Worm (Caenorhabditis elegans) whole organism, L1 larva: ENCODE measurements around the gene C06C6.8.

Experiments used
- alr-1 ChIP-seq: fragments of 200-800 bp; sonication (Bioruptor generic); optimal IDR thresholded peaks from 2 replicates; lab custom pipeline; 2018; ENCODE audit warnings: borderline replicate concordance, mild to moderate bottlenecking, missing genetic modification characterization, missing compliant biosample characterization
- ama-1 ChIP-seq: fragments of 150-350 bp; optimal IDR thresholded peaks from 2 replicates; lab custom pipeline; 2014
- blmp-1 ChIP-seq: fragments of 150-350 bp; optimal IDR thresholded peaks from 2 replicates; lab custom pipeline; 2014; ENCODE audit warnings: missing biosample characterization, missing genetic modification characterization
- ceh-63 ChIP-seq: fragments of 200-800 bp; sonication (Bioruptor generic); optimal IDR thresholded peaks from 2 replicates; lab custom pipeline; 2018; ENCODE audit warnings: mild to moderate bottlenecking, missing genetic modification characterization, missing compliant biosample characterization
- ceh-8 ChIP-seq: fragments of 200-800 bp; sonication (Bioruptor generic); optimal IDR thresholded peaks from 2 replicates; lab custom pipeline; 2018; ENCODE audit warnings: mild to moderate bottlenecking, missing genetic modification characterization, moderate library complexity, missing compliant biosample characterization
- ceh-90 ChIP-seq: sonication (generic microtip); optimal IDR thresholded peaks from 2 replicates; lab custom pipeline; 2016; ENCODE audit warnings: missing genetic modification characterization, missing compliant biosample characterization
- ces-1 ChIP-seq: fragments of 150-350 bp; optimal IDR thresholded peaks from 2 replicates; lab custom pipeline; 2014; ENCODE audit warnings: missing biosample characterization, missing genetic modification reagents, missing genetic modification characterization
- dsc-1 ChIP-seq: sonication (generic microtip); optimal IDR thresholded peaks from 2 replicates; lab custom pipeline; 2016; ENCODE audit warnings: mild to moderate bottlenecking, missing genetic modification characterization, missing compliant biosample characterization
- efl-1 ChIP-seq, 4 experiments: fragments of 150-350 bp; optimal IDR thresholded peaks in 3 of 4; peaks in 1 of 4; 1 replicate in 1 of 4; 2 replicates in 3 of 4; lab custom pipeline; 2014; ENCODE audit warnings: missing biosample characterization in 2 of 4, missing genetic modification characterization in 2 of 4, missing genetic modification reagents in 2 of 4
- efl-3 ChIP-seq: fragments of 200-800 bp; sonication (Bioruptor generic); optimal IDR thresholded peaks from 2 replicates; lab custom pipeline; 2018; ENCODE audit warnings: mild to moderate bottlenecking, missing genetic modification characterization, missing compliant biosample characterization
- egl-13 ChIP-seq: sonication (generic microtip); optimal IDR thresholded peaks from 2 replicates; lab custom pipeline; 2016; ENCODE audit warnings: missing genotype, missing genetic modification reagents, missing genetic modification characterization, missing compliant biosample characterization
- egl-27 ChIP-seq, 2 experiments: fragments of 150-350 bp in 1 of 2; sonication (generic microtip); optimal IDR thresholded peaks; 3 replicates each; lab custom pipeline; 2017 to 2018; ENCODE audit warnings: missing biosample characterization in 2 of 2, missing genetic modification characterization in 2 of 2, missing genetic modification reagents in 2 of 2
- elt-2 ChIP-seq: sonication (generic microtip); optimal IDR thresholded peaks from 2 replicates; lab custom pipeline; 2016; ENCODE audit warnings: missing genetic modification characterization, mild to moderate bottlenecking, inconsistent platforms, missing compliant biosample characterization, missing genetic modification reagents
- elt-3 ChIP-seq, 6 experiments: fragments of 150-350 bp in 1 of 6; sonication (generic microtip); optimal IDR thresholded peaks; 2 replicates each; lab custom pipeline; 2017 to 2018; ENCODE audit warnings: missing biosample characterization in 6 of 6, missing genetic modification characterization in 6 of 6, inconsistent platforms in 1 of 6
- fkh-10 ChIP-seq: sonication (generic microtip); optimal IDR thresholded peaks from 2 replicates; lab custom pipeline; 2017; ENCODE audit warnings: missing biosample characterization, missing genetic modification reagents, missing genetic modification characterization
- fkh-4 ChIP-seq: sonication (generic microtip); optimal IDR thresholded peaks from 2 replicates; lab custom pipeline; 2016; ENCODE audit warnings: missing compliant biosample characterization, missing genetic modification characterization, borderline replicate concordance
- hlh-17 ChIP-seq: fragments of 200-800 bp; sonication (Bioruptor generic); optimal IDR thresholded peaks from 2 replicates; lab custom pipeline; 2018; ENCODE audit warnings: missing genetic modification characterization, mild to moderate bottlenecking, missing compliant biosample characterization, moderate library complexity, borderline replicate concordance
- hpl-2 ChIP-seq: fragments of 150-350 bp; optimal IDR thresholded peaks from 2 replicates; lab custom pipeline; 2014; ENCODE audit warnings: missing biosample characterization, missing genetic modification reagents, missing genetic modification characterization
- lin-13 ChIP-seq: fragments of 150-350 bp; optimal IDR thresholded peaks from 2 replicates; lab custom pipeline; 2014; ENCODE audit warnings: missing biosample characterization, missing genetic modification reagents, missing genetic modification characterization
- lin-14 ChIP-seq: fragments of 200-800 bp; sonication (Bioruptor generic); optimal IDR thresholded peaks from 2 replicates; lab custom pipeline; 2018; ENCODE audit warnings: mild to moderate bottlenecking, missing genetic modification characterization, moderate library complexity, missing compliant biosample characterization
- lin-15B ChIP-seq: fragments of 150-350 bp; sonication (generic microtip); optimal IDR thresholded peaks from 3 replicates; lab custom pipeline; 2014; ENCODE audit warnings: missing biosample characterization, missing genetic modification characterization
- lin-39 ChIP-seq: fragments of 150-350 bp; optimal IDR thresholded peaks from 2 replicates; lab custom pipeline; 2014; ENCODE audit warnings: missing biosample characterization, missing genetic modification reagents, missing genetic modification characterization
- lir-3 ChIP-seq: sonication (generic microtip); optimal IDR thresholded peaks from 2 replicates; lab custom pipeline; 2016; ENCODE audit warnings: mild to moderate bottlenecking, missing genetic modification characterization, moderate library complexity, missing compliant biosample characterization; ENCODE audit not compliant: poor library complexity
- lsy-2 ChIP-seq, 2 experiments: fragments of 150-350 bp; optimal IDR thresholded peaks; 2 replicates each; lab custom pipeline; 2014; ENCODE audit warnings: missing biosample characterization in 2 of 2, missing genetic modification characterization in 2 of 2
- mdl-1 ChIP-seq, 2 experiments: fragments of 150-350 bp; optimal IDR thresholded peaks; 2 replicates each; lab custom pipeline; 2014 to 2017; ENCODE audit warnings: missing biosample characterization in 2 of 2, missing genetic modification characterization in 2 of 2, inconsistent platforms in 1 of 2
- mef-2 ChIP-seq: fragments of 150-350 bp; optimal IDR thresholded peaks from 2 replicates; lab custom pipeline; 2014; ENCODE audit warnings: missing biosample characterization, missing genetic modification characterization
- mep-1 ChIP-seq: fragments of 150-350 bp; optimal IDR thresholded peaks from 2 replicates; lab custom pipeline; 2014; ENCODE audit warnings: missing biosample characterization, missing genetic modification characterization
- nhr-20 ChIP-seq: sonication (generic microtip); optimal IDR thresholded peaks from 2 replicates; lab custom pipeline; 2016; ENCODE audit warnings: mild to moderate bottlenecking, missing genetic modification characterization, missing compliant biosample characterization
- nhr-237 ChIP-seq: fragments of 150-350 bp; optimal IDR thresholded peaks from 2 replicates; lab custom pipeline; 2014; ENCODE audit warnings: missing biosample characterization, missing genetic modification characterization
- nhr-47 ChIP-seq: sonication (generic microtip); optimal IDR thresholded peaks from 2 replicates; lab custom pipeline; 2016; ENCODE audit warnings: mild to moderate bottlenecking, missing genetic modification characterization, moderate library complexity, missing compliant biosample characterization
- nhr-71 ChIP-seq: sonication (generic microtip); optimal IDR thresholded peaks from 2 replicates; lab custom pipeline; 2016; ENCODE audit warnings: mild to moderate bottlenecking, missing genetic modification characterization, moderate library complexity, missing compliant biosample characterization
- nhr-84 ChIP-seq: sonication (generic microtip); optimal IDR thresholded peaks from 2 replicates; lab custom pipeline; 2017; ENCODE audit warnings: missing biosample characterization, missing genetic modification characterization
- nhr-85 ChIP-seq: sonication (generic microtip); peaks from one replicate; lab custom pipeline; 2016; ENCODE audit warnings: missing genetic modification characterization, inconsistent platforms, missing compliant biosample characterization
- nhr-90 ChIP-seq: sonication (generic microtip); optimal IDR thresholded peaks from 2 replicates; lab custom pipeline; 2016; ENCODE audit warnings: mild to moderate bottlenecking, missing genetic modification characterization, missing compliant biosample characterization; ENCODE audit not compliant: poor library complexity
- pag-3 ChIP-seq: sonication (generic microtip); optimal IDR thresholded peaks from 2 replicates; lab custom pipeline; 2017; ENCODE audit warnings: missing genetic modification characterization, mild to moderate bottlenecking, missing compliant biosample characterization, antibody characterized with exemption, borderline replicate concordance; ENCODE audit not compliant: insufficient read depth
- pqm-1 ChIP-seq: sonication (generic microtip); optimal IDR thresholded peaks from 3 replicates; lab custom pipeline; 2017; ENCODE audit warnings: missing biosample characterization, missing genetic modification characterization
- snu-23 ChIP-seq: sonication (generic microtip); optimal IDR thresholded peaks from 2 replicates; lab custom pipeline; 2016; ENCODE audit warnings: missing genetic modification characterization, missing compliant biosample characterization
- sox-4 ChIP-seq: sonication (generic microtip); optimal IDR thresholded peaks from 2 replicates; lab custom pipeline; 2016; ENCODE audit warnings: missing genetic modification characterization, missing compliant biosample characterization
- tbx-2 ChIP-seq: sonication (generic microtip); optimal IDR thresholded peaks from 2 replicates; lab custom pipeline; 2016; ENCODE audit warnings: missing genetic modification characterization, missing compliant biosample characterization
- unc-130 ChIP-seq: fragments of 150-350 bp; optimal IDR thresholded peaks from 2 replicates; lab custom pipeline; 2017; ENCODE audit warnings: missing biosample characterization, missing genetic modification characterization, inconsistent platforms
- unc-30 ChIP-seq: sonication (generic microtip); optimal IDR thresholded peaks from 2 replicates; lab custom pipeline; 2017; ENCODE audit warnings: missing biosample characterization, missing genetic modification characterization
- unc-86 ChIP-seq: sonication (generic microtip); optimal IDR thresholded peaks from 2 replicates; lab custom pipeline; 2016; ENCODE audit warnings: missing genetic modification characterization, missing compliant biosample characterization
- xbp-1 ChIP-seq: sonication (generic microtip); optimal IDR thresholded peaks from 2 replicates; lab custom pipeline; 2016; ENCODE audit warnings: missing genetic modification characterization, missing compliant biosample characterization
- zip-4 ChIP-seq: fragments of 200-800 bp; sonication (Bioruptor generic); optimal IDR thresholded peaks from 2 replicates; lab custom pipeline; 2018; ENCODE audit warnings: mild to moderate bottlenecking, missing genetic modification characterization, moderate library complexity, missing compliant biosample characterization
- ztf-4 ChIP-seq: fragments of 150-350 bp; optimal IDR thresholded peaks from 2 replicates; lab custom pipeline; 2014; ENCODE audit warnings: missing biosample characterization, missing genetic modification characterization

Gene C06C6.8

DNA sequence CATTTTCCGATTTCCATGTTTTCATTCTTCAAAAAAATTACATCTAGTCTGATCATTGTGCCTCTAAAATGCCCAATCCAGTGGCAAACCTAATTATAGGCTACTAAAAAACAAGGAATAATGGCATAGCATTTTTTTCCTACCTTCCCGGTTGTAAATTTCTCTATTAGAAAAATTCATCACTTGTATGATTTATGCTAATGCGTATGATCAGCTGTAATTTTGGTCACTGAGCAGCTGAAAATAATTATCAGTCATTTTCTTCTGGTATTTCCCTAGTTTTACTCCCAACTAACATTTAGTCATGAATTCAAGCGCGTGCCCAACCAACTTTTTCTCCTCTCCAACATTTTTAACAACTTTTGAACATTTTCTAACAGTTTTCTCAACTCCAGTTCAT, 41.4 kb upstream of the C06C6.8 start, which contains the start of gene srh-186:
Gene srh-186, plus strand, starts transcription at position 301 of the 400 bp plus-strand sequence.
- no peak for TF ChIP-seq hpl-2 (GFP tag; lab: Kevin White, UChicago)
- no peak for TF ChIP-seq pag-3 (tag; lab: Kevin White, UChicago)
- TF ChIP-seq sox-4 (tag; lab: Kevin White, UChicago) = no peak
- no peak for TF ChIP-seq nhr-237 (tag; lab: Kevin White, UChicago)
- TF ChIP-seq lin-13 (GFP tag; lab: Kevin White, UChicago) = no peak
- TF ChIP-seq ceh-63 = no peak
- no peak for TF ChIP-seq lsy-2 (tag; optimal IDR thresholded peaks at IDR 0.05; lab: Kevin White, UChicago)
- TF ChIP-seq nhr-71 (tag; lab: Kevin White, UChicago) = no peak
- no peak for TF ChIP-seq unc-130 (tag; lab: Kevin White, UChicago)
- no peak for TF ChIP-seq hlh-17
- TF ChIP-seq mef-2 (tag; lab: Kevin White, UChicago) = no peak
- TF ChIP-seq nhr-90 (tag; lab: Kevin White, UChicago) = no peak
- no peak for TF ChIP-seq nhr-47 (tag; lab: Kevin White, UChicago)
- TF ChIP-seq fkh-10 (GFP tag; lab: Kevin White, UChicago) = no peak
- TF ChIP-seq egl-27 (tag; optimal IDR thresholded peaks at IDR 0.05; lab: Kevin White, UChicago) = no peak
- no peak for TF ChIP-seq elt-2 (tag; lab: Kevin White, UChicago)
- TF ChIP-seq ces-1 = no peak
- TF ChIP-seq lin-39 (tag; lab: Kevin White, UChicago) = no peak
- TF ChIP-seq pqm-1 (tag; lab: Kevin White, UChicago) = no peak
- TF ChIP-seq lir-3 (tag; lab: Kevin White, UChicago) = no peak

DNA sequence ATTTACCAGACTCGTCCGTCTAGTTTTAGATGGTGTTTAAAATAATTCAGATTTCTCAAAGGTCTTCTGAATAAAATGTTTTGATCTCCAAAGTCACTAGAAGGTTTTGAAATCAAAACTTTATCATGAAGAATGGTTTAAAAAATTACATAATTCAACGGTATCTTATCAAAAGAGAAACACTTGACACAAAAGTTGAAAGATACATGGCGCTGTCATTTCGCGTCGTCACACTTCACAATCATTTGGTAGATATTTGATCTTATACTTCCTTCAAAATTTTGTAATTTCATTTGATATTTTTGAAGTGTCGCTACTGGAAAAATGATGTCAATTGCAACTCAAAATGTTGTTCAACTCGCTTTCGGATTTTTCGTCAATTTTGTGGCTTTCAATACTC, 39.8 kb upstream of the C06C6.8 start, which contains the start of gene F36G9.3:
Gene F36G9.3, plus strand, starts transcription at position 301 of the 400 bp plus-strand sequence.
- TF ChIP-seq unc-86 (tag; lab: Kevin White, UChicago) (no peak), ztf-4 (tag; lab: Kevin White, UChicago) (no peak), elt-2 (tag; lab: Kevin White, UChicago) (no peak), lir-3 (tag; lab: Kevin White, UChicago) (no peak), ama-1 (lab: Kevin White, UChicago) (no peak), lsy-2 (tag; optimal IDR thresholded peaks at IDR 0.05; lab: Kevin White, UChicago) (no peak), mdl-1 (tag; optimal IDR thresholded peaks at IDR 0.05; lab: Kevin White, UChicago) (no peak), tbx-2 (tag; lab: Kevin White, UChicago) (no peak), nhr-84 (tag; lab: Kevin White, UChicago) (no peak), mef-2 (tag; lab: Kevin White, UChicago) (no peak), alr-1 (no peak), blmp-1 (tag; lab: Kevin White, UChicago) (no peak), elt-3 (tag; optimal IDR thresholded peaks at IDR 0.05; lab: Kevin White, UChicago) (no peak), hlh-17 (no peak), dsc-1 (tag; lab: Kevin White, UChicago) (no peak), lin-13 (GFP tag; lab: Kevin White, UChicago) (no peak), ceh-90 (tag; lab: Kevin White, UChicago) (no peak), ceh-8 (GFP tag; lab: Kevin White, UChicago) (no peak), unc-30 (tag; lab: Kevin White, UChicago) (no peak)

DNA sequence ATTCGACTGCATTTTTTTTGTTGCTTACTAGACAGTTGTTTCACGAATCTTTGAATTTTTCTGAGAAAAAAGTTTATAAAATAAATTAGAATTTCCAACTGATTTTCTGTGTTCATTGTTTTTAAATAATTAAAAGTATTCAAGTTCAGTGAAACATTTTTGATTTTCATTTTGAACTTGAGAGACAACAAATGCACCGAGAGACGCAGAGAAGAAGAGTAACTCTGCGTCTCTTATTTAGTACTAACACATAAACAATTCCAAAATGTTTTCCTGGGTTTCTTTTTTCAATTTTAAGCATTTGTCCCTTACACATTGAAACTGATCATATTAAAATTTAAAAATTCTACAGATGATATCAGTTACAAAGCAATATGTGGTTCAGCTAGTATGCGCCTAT, 37.5 kb upstream of the C06C6.8 start:
- TF ChIP-seq lin-15B (tag; lab: Kevin White, UChicago) (no peak), nhr-20 (tag; lab: Kevin White, UChicago) (peak; percentile 53), lsy-2 (tag; optimal IDR thresholded peaks at IDR 0.05; lab: Kevin White, UChicago) (peak; percentile 13 to 14), lin-14 (GFP tag; lab: Kevin White, UChicago) (peak; percentile 55), efl-1 (optimal IDR thresholded peaks at IDR 0.05; lab: Kevin White, UChicago) (peak; percentile 35 to 41), efl-1 (GFP tag; optimal IDR thresholded peaks at IDR 0.05 in 1 of 2; lab: Kevin White, UChicago) (peak in 1 of 2 experiments; percentile 82), snu-23 (GFP tag; lab: Kevin White, UChicago) (no peak), zip-4 (GFP tag; lab: Kevin White, UChicago) (no peak), ceh-63 (no peak), nhr-90 (tag; lab: Kevin White, UChicago) (no peak), nhr-237 (tag; lab: Kevin White, UChicago) (no peak), ceh-90 (tag; lab: Kevin White, UChicago) (no peak), nhr-47 (tag; lab: Kevin White, UChicago) (no peak), egl-13 (tag; lab: Kevin White, UChicago) (no peak), efl-3 (no peak), dsc-1 (tag; lab: Kevin White, UChicago) (no peak), elt-3 (tag; optimal IDR thresholded peaks at IDR 0.05; lab: Kevin White, UChicago) (no peak), nhr-85 (tag; lab: Kevin White, UChicago) (peak; percentile 87), mep-1 (tag; lab: Kevin White, UChicago) (peak; percentile 8), fkh-10 (GFP tag; lab: Kevin White, UChicago) (no peak), xbp-1 (tag; lab: Kevin White, UChicago) (no peak), elt-2 (tag; lab: Kevin White, UChicago) (no peak), ama-1 (lab: Kevin White, UChicago) (no peak), sox-4 (tag; lab: Kevin White, UChicago) (no peak), lir-3 (tag; lab: Kevin White, UChicago) (no peak), fkh-4 (tag; lab: Kevin White, UChicago) (no peak)
